Worm (Caenorhabditis elegans) whole organism, dauer: ENCODE data around the gene micu-1.

Source experiments
- unc-62 ChIP-seq: sonication (generic microtip); optimal IDR thresholded peaks from 2 replicates; lab custom pipeline; 2017; ENCODE audit warnings: missing biosample characterization, missing genetic modification reagents, missing genetic modification characterization

Gene micu-1

ce11 chrIV:13311331-13312034 lies 13.8 kb downstream of the micu-1 start:
- no peak for TF ChIP-seq unc-62 (GFP tag; lab: Kevin White, UChicago)

- TF ChIP-seq unc-62 (GFP tag; lab: Kevin White, UChicago), result no peak
These were observed 15.4 kb downstream of the micu-1 start for ce11 chrIV:13313156-13313555.

- no peak for TF ChIP-seq unc-62 (GFP tag; lab: Kevin White, UChicago)
These were observed 16.5 kb downstream of the micu-1 start for ce11 chrIV:13314181-13314580.

ce11 chrIV:13315344-13315743 lies 17.6 kb downstream of the micu-1 start, which contains the start of gene fat-1:
Gene fat-1 (plus strand): TSS chrIV:13315644.
- no peak for TF ChIP-seq unc-62 (GFP tag; lab: Kevin White, UChicago)

- no peak for TF ChIP-seq unc-62 (GFP tag; lab: Kevin White, UChicago)
These were observed 21.0 kb downstream of the micu-1 start for ce11 chrIV:13318773-13319172.

- TF ChIP-seq unc-62 (GFP tag; lab: Kevin White, UChicago), result no peak
These were observed 22.3 kb downstream of the micu-1 start for ce11 chrIV:13319886-13320650.

ce11 chrIV:13322429-13322828 lies 24.7 kb downstream of the micu-1 start:
- no peak for TF ChIP-seq unc-62 (GFP tag; lab: Kevin White, UChicago)

ce11 chrIV:13323823-13324359 lies 26.2 kb downstream of the micu-1 start, which contains the start of gene fat-2:
Gene fat-2 (plus strand): TSS chrIV:13323873.
- TF ChIP-seq unc-62 (GFP tag; lab: Kevin White, UChicago), result no peak

ce11 chrIV:13327064-13327463 lies 29.3 kb downstream of the micu-1 start:
- TF ChIP-seq unc-62 (GFP tag; lab: Kevin White, UChicago), result no peak

- no peak for TF ChIP-seq unc-62 (GFP tag; lab: Kevin White, UChicago)
These were observed 30.3 kb downstream of the micu-1 start, which contains the start of gene far-6 for ce11 chrIV:13328059-13328458. Gene far-6 (plus strand): TSS chrIV:13328359.

ce11 chrIV:13330547-13330946 lies 32.8 kb downstream of the micu-1 start:
- no peak for TF ChIP-seq unc-62 (GFP tag; lab: Kevin White, UChicago)

ce11 chrIV:13331285-13331684 lies 33.6 kb downstream of the micu-1 start, which contains the start of gene pqn-74:
Gene pqn-74 (minus strand): TSS chrIV:13331406.
- no peak for TF ChIP-seq unc-62 (GFP tag; lab: Kevin White, UChicago)

- no peak for TF ChIP-seq unc-62 (GFP tag; lab: Kevin White, UChicago)
These were observed 36.6 kb downstream of the micu-1 start for ce11 chrIV:13334287-13334686.

ce11 chrIV:13342555-13342954 lies 44.8 kb downstream of the micu-1 start, which contains the start of gene W02A2.5:
Gene W02A2.5 (plus strand): TSS chrIV:13342855.
- TF ChIP-seq unc-62 (GFP tag; lab: Kevin White, UChicago), result no peak

ce11 chrIV:13346078-13346477 lies 48.4 kb downstream of the micu-1 start:
- TF ChIP-seq unc-62 (GFP tag; lab: Kevin White, UChicago), result no peak

- no peak for TF ChIP-seq unc-62 (GFP tag; lab: Kevin White, UChicago)
These were observed 49.5 kb downstream of the micu-1 start, which contains the start of gene W02A2.9 for ce11 chrIV:13347232-13347715. Gene W02A2.9 (plus strand): TSS chrIV:13347665.
